Fruit fly (Drosophila melanogaster): Measurements from ENCODE around the gene CG32181.
A peak's percentile ranks its signal among the peaks of the same experiment; 100 is the strongest.

The CG32181 gene

DNA sequence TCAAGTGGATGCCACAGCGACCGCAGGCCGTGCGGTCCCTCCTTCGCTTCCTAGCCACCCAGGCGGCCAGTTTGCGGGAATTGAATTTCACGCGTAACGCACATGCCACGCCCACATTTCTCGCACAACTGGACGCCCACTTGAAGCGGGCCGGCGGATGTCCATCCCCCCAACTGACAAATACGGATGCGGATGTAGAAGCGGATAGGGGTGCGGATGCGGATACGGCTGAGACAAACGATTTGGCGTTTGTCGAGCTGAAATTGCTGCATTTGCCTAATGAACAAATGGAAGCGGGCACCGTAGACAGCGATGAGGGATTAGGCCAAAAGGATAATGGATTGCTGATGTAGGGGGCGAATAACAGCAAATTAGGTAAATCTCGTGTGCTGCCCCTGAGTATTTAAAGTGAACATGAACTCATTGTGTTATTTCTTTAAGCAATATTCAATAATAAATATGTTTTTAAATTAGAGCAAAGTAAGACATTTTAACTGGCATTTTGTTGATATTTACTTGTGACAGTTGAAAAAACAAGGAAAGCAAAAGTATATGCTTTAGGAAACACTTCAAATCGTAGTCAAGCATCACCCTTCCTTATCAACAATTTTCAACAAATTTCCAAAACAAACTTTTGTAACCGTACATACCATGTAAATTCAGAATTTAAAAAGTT, at the start of gene CG32181:
Gene CG32181 (plus strand): TSS at position 626 of the 676 bp plus-strand sequence.
- TF ChIP-seq CG33017 (tag; optimal IDR thresholded peaks at IDR 0.05) (no peak), CG5204 (GFP tag; optimal IDR thresholded peaks at IDR 0.05) (no peak), Hr96 (GFP tag; optimal IDR thresholded peaks at IDR 0.05) (no peak), CG7101 (tag; optimal IDR thresholded peaks at IDR 0.05) (no peak), Crg-1 (GFP tag; optimal IDR thresholded peaks at IDR 0.05) (no peak), ovo (GFP tag; optimal IDR thresholded peaks at IDR 0.05) (no peak), bab1 (GFP tag; optimal IDR thresholded peaks at IDR 0.05) (no peak), Clk (GFP tag; optimal IDR thresholded peaks at IDR 0.05) (no peak), toe (GFP tag; optimal IDR thresholded peaks at IDR 0.05) (no peak), tj (GFP tag; optimal IDR thresholded peaks at IDR 0.05) (no peak), CG11617 (GFP tag; optimal IDR thresholded peaks at IDR 0.05) (no peak), CG14711 (tag; optimal IDR thresholded peaks at IDR 0.05) (no peak), pad (GFP tag; optimal IDR thresholded peaks at IDR 0.05) (no peak), CG1620 (GFP tag; optimal IDR thresholded peaks at IDR 0.05) (no peak), cic (GFP tag; optimal IDR thresholded peaks at IDR 0.05) (no peak), CG12768 (GFP tag; optimal IDR thresholded peaks at IDR 0.05) (no peak), cnc (optimal IDR thresholded peaks at IDR 0.05) (no peak), CG7045 (GFP tag; optimal IDR thresholded peaks at IDR 0.05) (no peak), kay (GFP tag; ENCODE audit: borderline replicate concordance) (no peak), Mnt (GFP tag; optimal IDR thresholded peaks at IDR 0.05) (no peak)

DNA sequence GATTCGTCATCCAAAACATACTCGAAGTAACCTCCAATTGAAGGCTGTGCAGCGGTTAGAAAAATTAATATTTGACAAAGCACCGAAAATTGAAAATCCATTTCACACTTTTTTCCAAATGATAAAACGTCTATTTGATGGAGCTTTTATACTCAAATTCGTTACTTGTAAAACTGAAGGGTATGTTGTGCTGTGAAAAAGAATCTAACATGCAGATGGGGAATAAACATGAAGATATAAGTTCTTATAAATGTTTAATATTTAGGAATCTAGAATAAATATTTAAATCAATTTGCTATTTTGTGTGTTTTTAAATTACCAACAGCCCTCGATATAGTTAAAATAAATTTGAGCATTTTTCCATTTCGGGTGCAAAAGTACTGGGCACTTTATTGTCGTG, 39.7 kb upstream of the CG32181 start, which contains the start of gene CheB74a:
Gene CheB74a (minus strand): TSS at position 101 of the 400 bp plus-strand sequence.
- TF ChIP-seq kay (GFP tag; ENCODE audit: borderline replicate concordance) (no peak), CG12768 (GFP tag; optimal IDR thresholded peaks at IDR 0.05) (no peak), cnc (optimal IDR thresholded peaks at IDR 0.05) (no peak), cic (GFP tag; optimal IDR thresholded peaks at IDR 0.05) (no peak), Crg-1 (GFP tag; optimal IDR thresholded peaks at IDR 0.05) (no peak), pad (GFP tag; optimal IDR thresholded peaks at IDR 0.05) (no peak), CG11617 (GFP tag; optimal IDR thresholded peaks at IDR 0.05) (no peak), Mnt (GFP tag; optimal IDR thresholded peaks at IDR 0.05) (no peak), bab1 (GFP tag; optimal IDR thresholded peaks at IDR 0.05) (no peak), CG5204 (GFP tag; optimal IDR thresholded peaks at IDR 0.05) (no peak), Hr96 (GFP tag; optimal IDR thresholded peaks at IDR 0.05) (no peak), CG33017 (tag; optimal IDR thresholded peaks at IDR 0.05) (no peak), CG7101 (tag; optimal IDR thresholded peaks at IDR 0.05) (no peak), tj (GFP tag; optimal IDR thresholded peaks at IDR 0.05) (no peak), Clk (GFP tag; optimal IDR thresholded peaks at IDR 0.05) (no peak)

DNA sequence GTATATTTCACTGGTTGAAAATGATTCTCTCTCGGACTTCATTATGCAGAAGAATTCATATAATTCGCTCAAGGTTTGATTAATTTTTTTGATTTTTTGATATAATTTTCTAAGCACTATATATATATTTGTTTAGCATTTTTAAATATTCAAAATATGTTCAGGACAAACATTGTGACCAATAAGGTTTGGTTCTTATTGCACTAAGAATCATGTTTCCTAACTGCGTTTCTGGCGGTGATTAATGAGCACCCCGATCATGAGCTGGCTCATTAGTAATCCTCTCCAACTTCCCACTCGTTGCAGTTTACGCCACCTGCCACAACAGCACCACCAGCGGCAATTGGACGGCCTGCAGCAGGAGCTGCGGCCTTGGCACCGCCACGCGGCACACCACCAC, 30.2 kb upstream of the CG32181 start, which contains the start of gene CG6052:
Gene CG6052 (minus strand): TSS at position 101 of the 400 bp plus-strand sequence.
- no peak for TF ChIP-seq CG12768 (GFP tag; optimal IDR thresholded peaks at IDR 0.05)
- no peak for TF ChIP-seq ovo (GFP tag; optimal IDR thresholded peaks at IDR 0.05)
- TF ChIP-seq Clk (GFP tag; optimal IDR thresholded peaks at IDR 0.05), result no peak
- TF ChIP-seq bab1 (GFP tag; optimal IDR thresholded peaks at IDR 0.05), result no peak
- no peak for TF ChIP-seq toe (GFP tag; optimal IDR thresholded peaks at IDR 0.05)
- TF ChIP-seq tj (GFP tag; optimal IDR thresholded peaks at IDR 0.05), result no peak

DNA sequence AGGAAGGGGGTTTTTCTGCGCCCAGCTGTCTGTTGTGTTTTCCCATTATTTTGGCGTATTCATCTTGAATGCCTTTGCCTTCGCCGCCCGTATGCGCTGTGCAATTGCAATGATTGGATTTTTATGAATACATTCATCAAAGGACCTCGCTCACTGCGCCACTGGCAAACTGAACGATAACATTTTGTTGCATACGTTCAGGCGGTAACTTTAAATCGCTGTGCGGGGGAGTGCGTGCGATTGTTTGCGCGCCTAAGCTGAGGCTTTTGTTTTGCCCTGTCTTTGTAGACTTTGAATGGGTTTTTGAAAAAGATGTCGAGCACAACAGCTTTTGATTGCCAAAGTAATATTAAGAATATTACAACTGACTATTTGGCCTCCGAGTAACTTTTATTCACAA, 19.9 kb upstream of the CG32181 start:
- TF ChIP-seq CG7045 (GFP tag; optimal IDR thresholded peaks at IDR 0.05) (no peak), CG5204 (GFP tag; optimal IDR thresholded peaks at IDR 0.05) (no peak), ovo (GFP tag; optimal IDR thresholded peaks at IDR 0.05) (no peak), Mnt (GFP tag; optimal IDR thresholded peaks at IDR 0.05) (no peak), CG12768 (GFP tag; optimal IDR thresholded peaks at IDR 0.05) (no peak), CG14711 (tag; optimal IDR thresholded peaks at IDR 0.05) (no peak), kay (GFP tag; ENCODE audit: borderline replicate concordance) (no peak), Clk (GFP tag; optimal IDR thresholded peaks at IDR 0.05) (no peak), bab1 (GFP tag; optimal IDR thresholded peaks at IDR 0.05) (no peak), cic (GFP tag; optimal IDR thresholded peaks at IDR 0.05) (no peak), tj (GFP tag; optimal IDR thresholded peaks at IDR 0.05) (no peak), pad (GFP tag; optimal IDR thresholded peaks at IDR 0.05) (no peak)

DNA sequence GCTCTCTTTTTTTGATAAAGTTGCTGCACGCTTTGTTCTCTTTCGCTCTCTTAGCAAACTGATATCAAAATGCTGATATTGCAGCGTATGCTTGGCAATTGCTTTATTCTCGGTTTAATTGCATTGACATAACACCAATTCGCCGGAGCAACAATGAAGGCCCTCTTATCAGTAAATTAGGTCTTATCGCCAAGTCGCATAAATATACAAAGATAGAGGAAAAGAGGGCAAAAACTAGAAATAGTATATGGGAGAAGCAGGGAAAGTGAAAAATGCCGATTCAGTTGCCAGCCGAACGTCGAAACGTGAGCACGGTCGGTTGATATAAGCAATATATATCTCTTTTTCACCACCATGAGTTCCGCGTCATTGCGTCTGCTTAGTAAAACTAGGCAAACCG, 19.0 kb upstream of the CG32181 start, which contains the start of gene CG7460:
Gene CG7460 (plus strand): TSS at position 70 of the 400 bp plus-strand sequence.
- TF ChIP-seq CG5204 (GFP tag; optimal IDR thresholded peaks at IDR 0.05), result peak; percentile 32
- peak; percentile 70 for TF ChIP-seq tj (GFP tag; optimal IDR thresholded peaks at IDR 0.05)
- peak; percentile 26 for TF ChIP-seq Hr96 (GFP tag; optimal IDR thresholded peaks at IDR 0.05)
- peak; percentile 3 for TF ChIP-seq toe (GFP tag; optimal IDR thresholded peaks at IDR 0.05)
- TF ChIP-seq ovo (GFP tag; optimal IDR thresholded peaks at IDR 0.05), result no peak
- peak; percentile 47 for TF ChIP-seq CG33017 (tag; optimal IDR thresholded peaks at IDR 0.05)
- peak; percentile 14 for TF ChIP-seq CG7101 (tag; optimal IDR thresholded peaks at IDR 0.05)
- peak; percentile 80 for TF ChIP-seq cic (GFP tag; optimal IDR thresholded peaks at IDR 0.05)
- TF ChIP-seq CG14711 (tag; optimal IDR thresholded peaks at IDR 0.05), result no peak
- no peak for TF ChIP-seq CG11617 (GFP tag; optimal IDR thresholded peaks at IDR 0.05)
- TF ChIP-seq pad (GFP tag; optimal IDR thresholded peaks at IDR 0.05), result no peak
- TF ChIP-seq kay (GFP tag; ENCODE audit: borderline replicate concordance), result peak; percentile 96
- peak; percentile 20 for TF ChIP-seq bab1 (GFP tag; optimal IDR thresholded peaks at IDR 0.05)

DNA sequence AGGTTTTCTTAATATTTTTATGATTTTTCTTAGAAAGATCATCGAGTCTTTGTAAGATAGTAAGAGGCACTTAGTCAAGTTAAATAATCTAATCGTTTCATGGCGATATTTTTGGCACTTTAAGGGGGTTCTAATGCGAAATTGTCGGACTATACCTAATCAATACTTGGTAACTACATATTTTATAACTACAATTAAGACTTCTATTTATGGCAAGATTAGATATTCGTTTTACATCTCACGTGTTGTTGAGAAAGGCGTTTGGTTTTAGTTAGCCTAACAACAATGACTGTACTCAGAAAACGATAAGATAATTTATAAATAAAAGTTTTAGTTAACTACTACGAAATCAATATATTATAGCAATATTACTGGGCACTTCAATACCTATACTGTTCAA, 17.0 kb upstream of the CG32181 start:
- TF ChIP-seq tj (GFP tag; optimal IDR thresholded peaks at IDR 0.05) (no peak), toe (GFP tag; optimal IDR thresholded peaks at IDR 0.05) (no peak), Mnt (GFP tag; optimal IDR thresholded peaks at IDR 0.05) (no peak), pad (GFP tag; optimal IDR thresholded peaks at IDR 0.05) (no peak), CG5204 (GFP tag; optimal IDR thresholded peaks at IDR 0.05) (no peak), cnc (optimal IDR thresholded peaks at IDR 0.05) (no peak), Crg-1 (GFP tag; optimal IDR thresholded peaks at IDR 0.05) (no peak), ovo (GFP tag; optimal IDR thresholded peaks at IDR 0.05) (no peak), CG7045 (GFP tag; optimal IDR thresholded peaks at IDR 0.05) (no peak), CG12768 (GFP tag; optimal IDR thresholded peaks at IDR 0.05) (no peak), CG1620 (GFP tag; optimal IDR thresholded peaks at IDR 0.05) (no peak), CG33017 (tag; optimal IDR thresholded peaks at IDR 0.05) (no peak), Clk (GFP tag; optimal IDR thresholded peaks at IDR 0.05) (no peak), kay (GFP tag; ENCODE audit: borderline replicate concordance) (no peak), Hr96 (GFP tag; optimal IDR thresholded peaks at IDR 0.05) (no peak)

Measured in whole organism, adult.